Fruit fly (Drosophila melanogaster) whole organism, wandering third instar larva: ENCODE results near the gene Dad.

Experiments
- Abd-B ChIP-seq: fragments of >200 bp; optimal IDR thresholded peaks from 2 replicates; lab custom pipeline; 2017; ENCODE audit warnings: missing biosample characterization, missing genetic modification characterization
- CG32264 ChIP-seq: fragments of 200-800 bp; sonication (Bioruptor generic); optimal IDR thresholded peaks from 2 replicates; lab custom pipeline; 2016; ENCODE audit warnings: missing biosample characterization, missing genetic modification characterization
- Dfd ChIP-seq: fragments of >200 bp; optimal IDR thresholded peaks from 2 replicates; lab custom pipeline; 2017; ENCODE audit warnings: missing biosample characterization, missing genetic modification characterization
- HLH106 ChIP-seq: fragments of 200-800 bp; optimal IDR thresholded peaks from 3 replicates; lab custom pipeline; 2019; ENCODE audit warnings: missing biosample characterization, mild to moderate bottlenecking, missing genetic modification characterization, moderate library complexity
- Sp1 ChIP-seq: fragments of 200-800 bp; sonication (Bioruptor generic); optimal IDR thresholded peaks from 3 replicates; lab custom pipeline; 2019; ENCODE audit warnings: missing biosample characterization, mild to moderate bottlenecking, missing genetic modification characterization, moderate library complexity
- dl ChIP-seq, 2 experiments: fragments of 175-275, 200-275 bp in 1 of 2; fragments of 200-275 bp in 1 of 2; sonication (Bioruptor generic); optimal IDR thresholded peaks; lab custom pipeline; 2018; ENCODE audit warnings: mild to moderate bottlenecking in 2 of 2, missing biosample characterization in 2 of 2, missing genetic modification characterization in 2 of 2, moderate library complexity in 2 of 2; ENCODE audit not compliant: partially characterized antibody in 2 of 2, insufficient read depth in 1 of 2
- dmrt93B ChIP-seq: fragments of 200-800 bp; sonication (Bioruptor generic); optimal IDR thresholded peaks from 2 replicates; lab custom pipeline; 2018; ENCODE audit warnings: missing biosample characterization, mild to moderate bottlenecking, missing genetic modification characterization
- fru ChIP-seq: fragments of 200-800 bp; sonication (Bioruptor generic); optimal IDR thresholded peaks from 3 replicates; lab custom pipeline; 2016; ENCODE audit warnings: missing biosample characterization, mild to moderate bottlenecking, missing genetic modification characterization
- h ChIP-seq: fragments of 200-800 bp; sonication (Bioruptor generic); optimal IDR thresholded peaks from 3 replicates; lab custom pipeline; 2016; ENCODE audit warnings: missing biosample characterization, mild to moderate bottlenecking, missing genetic modification characterization
- jim ChIP-seq: fragments of 175-275, 200-325 bp; sonication (Bioruptor generic); optimal IDR thresholded peaks from 2 replicates; lab custom pipeline; 2016; ENCODE audit warnings: missing biosample characterization, mild to moderate bottlenecking, missing genetic modification characterization
- psq ChIP-seq: fragments of 200-800 bp; sonication (Bioruptor generic); optimal IDR thresholded peaks from 3 replicates; lab custom pipeline; 2017; ENCODE audit warnings: missing biosample characterization, mild to moderate bottlenecking, missing genetic modification characterization, moderate library complexity
- tai ChIP-seq: sonication (Bioruptor generic); optimal IDR thresholded peaks from 2 replicates; lab custom pipeline; 2016; ENCODE audit warnings: missing biosample characterization, missing genetic modification characterization

dm6 chr3R:17035945-17036344, 17.9 kb upstream of the Dad start, which contains the start of gene CG4009:
- no peak for TF ChIP-seq fru (GFP tag; lab: Kevin White, UChicago)
- no peak for TF ChIP-seq jim (GFP tag; lab: Kevin White, UChicago)
- no peak for TF ChIP-seq dmrt93B
- no peak for TF ChIP-seq Dfd (GFP tag; lab: Kevin White, UChicago)
- no peak for TF ChIP-seq tai (GFP tag; lab: Kevin White, UChicago)
- TF ChIP-seq HLH106 = no peak
- no peak for TF ChIP-seq Sp1
- TF ChIP-seq dl (GFP tag; optimal IDR thresholded peaks at IDR 0.05; lab: Kevin White, UChicago; ENCODE audit: insufficient read depth in 1 of 2, partially characterized antibody in 2 of 2) = no peak
- TF ChIP-seq CG32264 (GFP tag; lab: Kevin White, UChicago) = no peak
- TF ChIP-seq psq = no peak
- TF ChIP-seq h = no peak
- no peak for TF ChIP-seq Abd-B (GFP tag; lab: Kevin White, UChicago)
